Fruit fly (Drosophila melanogaster): ENCODE data around the gene CG2924.

dm6 chrX:2308403-2308965 lies 37.9 kb upstream of the CG2924 start:
- TF ChIP-seq CG7045 (GFP tag; optimal IDR thresholded peaks at IDR 0.05), result no peak
- no peak for TF ChIP-seq Mnt (GFP tag; optimal IDR thresholded peaks at IDR 0.05)
- no peak for TF ChIP-seq CG5204 (GFP tag; optimal IDR thresholded peaks at IDR 0.05)
- TF ChIP-seq tj (GFP tag; optimal IDR thresholded peaks at IDR 0.05), result no peak
- TF ChIP-seq kay (GFP tag; ENCODE audit: borderline replicate concordance), result no peak
